Fruit fly (Drosophila melanogaster) whole organism, embryonic: Measurements from ENCODE around the gene NijC.

Experiments used
- Ada2b ChIP-seq: fragments of 200-800 bp; sonication (Bioruptor generic); IDR thresholded peaks from 2 replicates; pipeline ENCODE4 v1.3.6; 2022; ENCODE audit warnings: missing biosample characterization, missing genetic modification characterization
- Aef1 ChIP-seq: fragments of 200-800 bp; sonication (Bioruptor generic); IDR thresholded peaks from 3 replicates; pipeline ENCODE4 v1.3.6; 2022; ENCODE audit warnings: missing biosample characterization, missing genetic modification characterization
- BtbVII ChIP-seq: fragments of 200-800 bp; sonication (Bioruptor generic); optimal IDR thresholded peaks from 3 replicates; lab custom pipeline; 2017; ENCODE audit warnings: missing biosample characterization, mild to moderate bottlenecking, missing genetic modification characterization
- C15 ChIP-seq: fragments of 200-800 bp; sonication (Bioruptor generic); IDR thresholded peaks from 3 replicates; pipeline ENCODE4 v1.3.6; 2022; ENCODE audit warnings: missing biosample characterization, missing genetic modification characterization
- CG10209 ChIP-seq: fragments of 200-800 bp; sonication (Bioruptor generic); optimal IDR thresholded peaks from 3 replicates; lab custom pipeline; 2017; ENCODE audit warnings: missing biosample characterization, mild to moderate bottlenecking, missing genetic modification characterization, missing genetic modification reagents
- CG10366 ChIP-seq: fragments of 200-800 bp; sonication (Bioruptor generic); IDR thresholded peaks from 2 replicates; pipeline ENCODE4 v1.3.6; 2022; ENCODE audit warnings: missing biosample characterization, missing genetic modification characterization
- CG11560 ChIP-seq: fragments of 200-800 bp; sonication (Bioruptor generic); IDR thresholded peaks from 3 replicates; pipeline ENCODE4 v1.3.6; 2022; ENCODE audit warnings: missing biosample characterization, missing genetic modification characterization
- CG11695 ChIP-seq: fragments of 200-800 bp; sonication (Bioruptor generic); IDR thresholded peaks from 3 replicates; pipeline ENCODE4 v1.3.6; 2022; ENCODE audit warnings: missing biosample characterization, missing genetic modification characterization
- CG14050 ChIP-seq: fragments of 200-800 bp; sonication (Bioruptor generic); IDR thresholded peaks from 3 replicates; pipeline ENCODE4 v1.3.6; 2022; ENCODE audit warnings: missing biosample characterization, missing genetic modification characterization
- CG15269 ChIP-seq: fragments of 200-800 bp; sonication (Bioruptor generic); optimal IDR thresholded peaks from 2 replicates; lab custom pipeline; 2018; ENCODE audit warnings: missing biosample characterization, mild to moderate bottlenecking, missing genetic modification characterization, moderate library complexity
- CG1603 ChIP-seq: fragments of 200-800 bp; sonication (Bioruptor generic); optimal IDR thresholded peaks from 2 replicates; lab custom pipeline; 2019; ENCODE audit warnings: missing biosample characterization, mild to moderate bottlenecking, missing genetic modification characterization, moderate library complexity
- CG18599 ChIP-seq: fragments of 200-800 bp; sonication (Bioruptor generic); optimal IDR thresholded peaks from 3 replicates; lab custom pipeline; 2017; ENCODE audit warnings: missing biosample characterization, missing genetic modification characterization, mild to moderate bottlenecking, moderate library complexity, missing genetic modification reagents
- CG2120 ChIP-seq: fragments of 200-800 bp; sonication (Bioruptor generic); optimal IDR thresholded peaks from 3 replicates; lab custom pipeline; 2016; ENCODE audit warnings: missing biosample characterization, missing genetic modification characterization
- CG2202 ChIP-seq: fragments of 200-800 bp; sonication (Bioruptor generic); optimal IDR thresholded peaks from 2 replicates; lab custom pipeline; 2018; ENCODE audit warnings: missing biosample characterization, mild to moderate bottlenecking, missing genetic modification characterization
- CG2875 ChIP-seq: fragments of 200-800 bp; sonication (Bioruptor generic); optimal IDR thresholded peaks from 2 replicates; lab custom pipeline; 2017; ENCODE audit warnings: missing biosample characterization, mild to moderate bottlenecking, missing genetic modification characterization, missing genetic modification reagents
- CG31441 ChIP-seq: fragments of 200-800 bp; sonication (Bioruptor generic); IDR thresholded peaks from 2 replicates; pipeline ENCODE4 v1.3.6; 2022; ENCODE audit warnings: missing biosample characterization, missing genetic modification characterization
- CG43689 ChIP-seq: fragments of 200-800 bp; sonication (Bioruptor generic); IDR thresholded peaks from 2 replicates; pipeline ENCODE4 v1.3.6; 2022; ENCODE audit warnings: missing biosample characterization, missing genetic modification characterization
- CG7271 ChIP-seq: fragments of 200-800 bp; sonication (Bioruptor generic); optimal IDR thresholded peaks from 2 replicates; lab custom pipeline; 2018; ENCODE audit warnings: missing biosample characterization, mild to moderate bottlenecking, missing genetic modification characterization, moderate library complexity
- CG8089 ChIP-seq: fragments of 200-800 bp; sonication (Bioruptor generic); optimal IDR thresholded peaks from 3 replicates; lab custom pipeline; 2016; ENCODE audit warnings: missing biosample characterization, missing genetic modification characterization
- CG8944 ChIP-seq: fragments of 200-800 bp; sonication (Bioruptor generic); optimal IDR thresholded peaks from 3 replicates; lab custom pipeline; 2016; ENCODE audit warnings: missing biosample characterization, missing genetic modification characterization
- CG9876 ChIP-seq: fragments of 200-800 bp; sonication (Bioruptor generic); optimal IDR thresholded peaks from 2 replicates; lab custom pipeline; 2016; ENCODE audit warnings: missing biosample characterization, missing genetic modification characterization
- Dad ChIP-seq: fragments of 200-800 bp; sonication (Bioruptor generic); optimal IDR thresholded peaks from 3 replicates; lab custom pipeline; 2016; ENCODE audit warnings: missing biosample characterization, missing genetic modification characterization
- ERR ChIP-seq: fragments of 200-800 bp; sonication (Bioruptor generic); optimal IDR thresholded peaks from 2 replicates; lab custom pipeline; 2016; ENCODE audit warnings: missing biosample characterization, missing genetic modification characterization
- Ets65A ChIP-seq: fragments of 200-800 bp; sonication (Bioruptor generic); peaks from one replicate; lab custom pipeline; 2016; ENCODE audit warnings: missing biosample characterization, missing genetic modification characterization
- Hey ChIP-seq: fragments of 200-800 bp; sonication (Bioruptor generic); optimal IDR thresholded peaks from 3 replicates; lab custom pipeline; 2018; ENCODE audit warnings: missing biosample characterization, mild to moderate bottlenecking, missing genetic modification characterization
- HmgD ChIP-seq: fragments of 200-800 bp; sonication (Bioruptor generic); optimal IDR thresholded peaks from 3 replicates; lab custom pipeline; 2016; ENCODE audit warnings: missing biosample characterization, missing genetic modification characterization
- Nf-YB ChIP-seq: fragments of 200-800 bp; sonication (Bioruptor generic); optimal IDR thresholded peaks from 3 replicates; lab custom pipeline; 2019; ENCODE audit warnings: missing biosample characterization, mild to moderate bottlenecking, missing genetic modification characterization, moderate library complexity
- Rx ChIP-seq: fragments of 200-800 bp; sonication (Bioruptor generic); IDR thresholded peaks from 2 replicates; pipeline ENCODE4 v1.3.6; 2022; ENCODE audit warnings: missing biosample characterization, missing genetic modification characterization
- Side ChIP-seq: fragments of 200-800 bp; sonication (Bioruptor generic); optimal IDR thresholded peaks from 2 replicates; lab custom pipeline; 2016; ENCODE audit warnings: missing biosample characterization, missing genetic modification characterization
- amos ChIP-seq: fragments of 200-800 bp; sonication (Bioruptor generic); IDR thresholded peaks from 2 replicates; pipeline ENCODE4 v1.3.6; 2022; ENCODE audit warnings: missing biosample characterization, missing genetic modification characterization; ENCODE audit not compliant: partially characterized antibody
- aop ChIP-seq: fragments of 200-800 bp; sonication (Bioruptor generic); IDR thresholded peaks from 2 replicates; pipeline ENCODE4 v1.3.6; 2022; ENCODE audit warnings: missing biosample characterization, missing genetic modification characterization
- dati ChIP-seq: fragments of 200-800 bp; sonication (Bioruptor generic); IDR thresholded peaks from 2 replicates; pipeline ENCODE4 v1.3.6; 2022; ENCODE audit warnings: missing biosample characterization, missing genetic modification characterization
- dimm ChIP-seq: fragments of 200-800 bp; sonication (Bioruptor generic); IDR thresholded peaks from 2 replicates; pipeline ENCODE4 v1.3.6; 2022; ENCODE audit warnings: missing biosample characterization, missing genetic modification characterization
- ind ChIP-seq: fragments of 200-800 bp; sonication (Bioruptor generic); optimal IDR thresholded peaks from 3 replicates; lab custom pipeline; 2016; ENCODE audit warnings: missing biosample characterization, missing genetic modification characterization
- jigr1 ChIP-seq: fragments of 200-800 bp; sonication (Bioruptor generic); IDR thresholded peaks from 3 replicates; pipeline ENCODE4 v1.3.6; 2022; ENCODE audit warnings: missing biosample characterization, missing genetic modification characterization
- ken ChIP-seq: fragments of 200-800 bp; sonication (Bioruptor generic); IDR thresholded peaks from 3 replicates; pipeline ENCODE4 v1.3.6; 2022; ENCODE audit warnings: missing biosample characterization, missing genetic modification characterization
- knrl ChIP-seq: fragments of 200-800 bp; sonication (Bioruptor generic); IDR thresholded peaks from 3 replicates; pipeline ENCODE4 v1.3.6; 2022; ENCODE audit warnings: missing biosample characterization, missing genetic modification characterization; ENCODE audit not compliant: partially characterized antibody
- lab ChIP-seq: fragments of 200-800 bp; sonication (Bioruptor generic); optimal IDR thresholded peaks from 3 replicates; lab custom pipeline; 2017; ENCODE audit warnings: missing biosample characterization, missing genetic modification characterization, mild to moderate bottlenecking, moderate library complexity, missing genetic modification reagents
- lmd ChIP-seq: fragments of 200-800 bp; sonication (Bioruptor generic); IDR thresholded peaks from 2 replicates; pipeline ENCODE4 v1.3.6; 2022; ENCODE audit warnings: missing biosample characterization, missing genetic modification characterization
- luna ChIP-seq: fragments of 200-800 bp; sonication (Bioruptor generic); optimal IDR thresholded peaks from 2 replicates; lab custom pipeline; 2016; ENCODE audit warnings: missing biosample characterization, missing genetic modification characterization
- nom ChIP-seq: fragments of 200-800 bp; sonication (Bioruptor generic); optimal IDR thresholded peaks from 2 replicates; lab custom pipeline; 2017; ENCODE audit warnings: missing biosample characterization, missing genetic modification characterization, mild to moderate bottlenecking, moderate library complexity, missing genetic modification reagents
- prd ChIP-seq, 3 experiments: fragments of >200 bp in 2 of 3; fragments of 200-800 bp in 1 of 3; sonication (Bioruptor generic) in 1 of 3; optimal IDR thresholded peaks in 2 of 3; IDR thresholded peaks in 1 of 3; 2 replicates in 2 of 3; 3 replicates in 1 of 3; pipeline versions ENCODE4 v1.3.6 to Lab custom; 2017 to 2022; ENCODE audit warnings: missing biosample characterization in 1 of 3, missing genetic modification characterization in 1 of 3
- row ChIP-seq: fragments of 200-800 bp; sonication (Bioruptor generic); IDR thresholded peaks from 3 replicates; pipeline ENCODE4 v1.3.6; 2022; ENCODE audit warnings: missing biosample characterization, missing genetic modification characterization
- run ChIP-seq: fragments of 200-800 bp; sonication (Bioruptor generic); optimal IDR thresholded peaks from 3 replicates; lab custom pipeline; 2018; ENCODE audit warnings: missing biosample characterization, mild to moderate bottlenecking, missing genetic modification characterization
- sug ChIP-seq: fragments of 200-800 bp; optimal IDR thresholded peaks from 2 replicates; lab custom pipeline; 2019; ENCODE audit warnings: missing biosample characterization, mild to moderate bottlenecking, missing genetic modification characterization, moderate library complexity
- tap ChIP-seq: fragments of 200-800 bp; optimal IDR thresholded peaks from 3 replicates; lab custom pipeline; 2019; ENCODE audit warnings: missing biosample characterization, mild to moderate bottlenecking, missing genetic modification characterization, moderate library complexity
- tll ChIP-seq, 2 experiments: fragments of 200-800 bp in 1 of 2; fragments of >200 bp in 1 of 2; sonication (Bioruptor generic) in 1 of 2; optimal IDR thresholded peaks; 2 replicates each; lab custom pipeline; 2017 to 2019; ENCODE audit warnings: missing biosample characterization in 2 of 2, missing genetic modification characterization in 2 of 2, mild to moderate bottlenecking in 1 of 2, moderate library complexity in 1 of 2
- tna ChIP-seq: fragments of 200-800 bp; sonication (Bioruptor generic); IDR thresholded peaks from 2 replicates; pipeline ENCODE4 v1.3.6; 2022; ENCODE audit warnings: missing biosample characterization, missing genetic modification characterization; ENCODE audit not compliant: partially characterized antibody

Gene NijC

dm6 chr3R:12723759-12724158, 28.8 kb downstream of the NijC start (continued):
- TF ChIP-seq CG18599 (GFP tag; lab: Kevin White, UChicago) (no peak), CG15269 (tag; lab: Kevin White, UChicago) (peak; percentile 36), CG8089 (GFP tag; lab: Kevin White, UChicago) (no peak), Rx (no peak), prd (optimal IDR thresholded peaks at IDR 0.05; lab: Kevin White, UChicago) (no peak), prd (GFP tag; IDR thresholded peaks at IDR 0.05; lab: Robert Waterston, UW) (no peak), CG2120 (GFP tag; lab: Kevin White, UChicago) (peak; percentile 3), aop (GFP tag; lab: Robert Waterston, UW) (no peak), BtbVII (GFP tag; lab: Kevin White, UChicago) (no peak), CG7271 (no peak), CG11560 (tag; lab: Robert Waterston, UW) (no peak), Side (GFP tag; lab: Kevin White, UChicago) (no peak), CG2202 (tag; lab: Kevin White, UChicago) (no peak), Dad (GFP tag; lab: Kevin White, UChicago) (no peak), HmgD (GFP tag; lab: Kevin White, UChicago) (no peak), sug (peak; percentile 10), CG2875 (no peak)

dm6 chr3R:12727944-12728649, 33.2 kb downstream of the NijC start:
- TF ChIP-seq Side (GFP tag; lab: Kevin White, UChicago): no peak
- no peak for TF ChIP-seq ken (GFP tag; lab: Robert Waterston, UW)
- no peak for TF ChIP-seq CG8944 (GFP tag; lab: Kevin White, UChicago)
- no peak for TF ChIP-seq CG11695
- TF ChIP-seq CG10209 (GFP tag; lab: Kevin White, UChicago): no peak
- TF ChIP-seq dati (GFP tag; lab: Robert Waterston, UW): no peak
- no peak for TF ChIP-seq dimm (GFP tag; lab: Robert Waterston, UW)
- peak; percentile 27; the same call in 1 of the 2 replicates for TF ChIP-seq CG10366 (GFP tag; lab: Robert Waterston, UW)
- TF ChIP-seq Ets65A: no peak
- TF ChIP-seq CG31441 (GFP tag; lab: Robert Waterston, UW): no peak
- TF ChIP-seq lmd (GFP tag; lab: Robert Waterston, UW): 0 out of 2 replicates have a peak, but pooled peaks have one; percentile 32
- TF ChIP-seq ERR (GFP tag; lab: Kevin White, UChicago): no peak
- TF ChIP-seq run (tag; lab: Kevin White, UChicago): no peak
- no peak for TF ChIP-seq nom
- TF ChIP-seq Nf-YB (GFP tag; lab: Kevin White, UChicago): no peak
- peak; percentile 24 for TF ChIP-seq ind (GFP tag; lab: Kevin White, UChicago)
- peak; percentile 64 for TF ChIP-seq CG1603 (tag; lab: Kevin White, UChicago)
- peak; percentile 36; the same call in 2 of the 3 replicates for TF ChIP-seq CG14050 (GFP tag; lab: Robert Waterston, UW)
- TF ChIP-seq amos (GFP tag; lab: Robert Waterston, UW): no peak
- TF ChIP-seq knrl (GFP tag; lab: Robert Waterston, UW): no peak
- TF ChIP-seq C15 (GFP tag; lab: Robert Waterston, UW): no peak
- TF ChIP-seq tna (GFP tag; lab: Robert Waterston, UW): no peak
- no peak for TF ChIP-seq tll (GFP tag; optimal IDR thresholded peaks at IDR 0.05; lab: Kevin White, UChicago)
- TF ChIP-seq tap: no peak
- TF ChIP-seq row (GFP tag; lab: Robert Waterston, UW): peak; percentile 54
- TF ChIP-seq luna (GFP tag; lab: Kevin White, UChicago): no peak
- TF ChIP-seq Hey (tag; lab: Kevin White, UChicago): no peak
- TF ChIP-seq Ada2b (GFP tag; lab: Robert Waterston, UW): peak; percentile 31; the same call in 1 of the 2 replicates
- peak; percentile 70 for TF ChIP-seq lab (GFP tag; lab: Kevin White, UChicago)
- TF ChIP-seq jigr1 (GFP tag; lab: Robert Waterston, UW): peak; percentile 24; the same call in 1 of the 3 replicates
- no peak for TF ChIP-seq BtbVII (GFP tag; lab: Kevin White, UChicago)
- no peak for TF ChIP-seq CG43689
- no peak; the same call in 1 of the 3 replicates for TF ChIP-seq Aef1
- no peak for TF ChIP-seq CG9876 (GFP tag; lab: Kevin White, UChicago)
